Worm (Caenorhabditis elegans) whole organism, L1 larva: Measurements from ENCODE around the gene lgc-15.

Experiments
- ama-1 ChIP-seq: fragments of 150-350 bp; optimal IDR thresholded peaks from 2 replicates; lab custom pipeline; 2014
- blmp-1 ChIP-seq: fragments of 150-350 bp; optimal IDR thresholded peaks from 2 replicates; lab custom pipeline; 2014; ENCODE audit warnings: missing biosample characterization, missing genetic modification characterization
- ceh-63 ChIP-seq: fragments of 200-800 bp; sonication (Bioruptor generic); optimal IDR thresholded peaks from 2 replicates; lab custom pipeline; 2018; ENCODE audit warnings: mild to moderate bottlenecking, missing genetic modification characterization, missing compliant biosample characterization
- ceh-8 ChIP-seq: fragments of 200-800 bp; sonication (Bioruptor generic); optimal IDR thresholded peaks from 2 replicates; lab custom pipeline; 2018; ENCODE audit warnings: mild to moderate bottlenecking, missing genetic modification characterization, moderate library complexity, missing compliant biosample characterization
- ceh-88 ChIP-seq: fragments of 200-800 bp; sonication (Bioruptor generic); IDR thresholded peaks from 2 replicates; pipeline ENCODE4 v1.3.6; 2022; ENCODE audit warnings: missing genetic modification characterization, missing compliant biosample characterization
- ceh-90 ChIP-seq: sonication (generic microtip); optimal IDR thresholded peaks from 2 replicates; lab custom pipeline; 2016; ENCODE audit warnings: missing genetic modification characterization, missing compliant biosample characterization
- efl-1 ChIP-seq, 4 experiments: fragments of 150-350 bp; optimal IDR thresholded peaks in 3 of 4; peaks in 1 of 4; 1 replicate in 1 of 4; 2 replicates in 3 of 4; lab custom pipeline; 2014; ENCODE audit warnings: missing biosample characterization in 2 of 4, missing genetic modification characterization in 2 of 4, missing genetic modification reagents in 2 of 4
- egl-13 ChIP-seq: sonication (generic microtip); optimal IDR thresholded peaks from 2 replicates; lab custom pipeline; 2016; ENCODE audit warnings: missing genotype, missing genetic modification reagents, missing genetic modification characterization, missing compliant biosample characterization
- elt-2 ChIP-seq: sonication (generic microtip); optimal IDR thresholded peaks from 2 replicates; lab custom pipeline; 2016; ENCODE audit warnings: missing genetic modification characterization, mild to moderate bottlenecking, inconsistent platforms, missing compliant biosample characterization, missing genetic modification reagents
- ets-5 ChIP-seq: fragments of 200-800 bp; sonication (Bioruptor generic); IDR thresholded peaks from 2 replicates; pipeline ENCODE4 v1.3.6; 2022; ENCODE audit warnings: missing genetic modification characterization, missing compliant biosample characterization
- fkh-10 ChIP-seq: sonication (generic microtip); optimal IDR thresholded peaks from 2 replicates; lab custom pipeline; 2017; ENCODE audit warnings: missing biosample characterization, missing genetic modification reagents, missing genetic modification characterization
- fkh-4 ChIP-seq: sonication (generic microtip); optimal IDR thresholded peaks from 2 replicates; lab custom pipeline; 2016; ENCODE audit warnings: missing compliant biosample characterization, missing genetic modification characterization, borderline replicate concordance
- fkh-8 ChIP-seq: sonication (generic microtip); optimal IDR thresholded peaks from 2 replicates; lab custom pipeline; 2016; ENCODE audit warnings: mild to moderate bottlenecking, missing genetic modification characterization, missing compliant biosample characterization
- grh-1 ChIP-seq: fragments of 200-800 bp; sonication (Bioruptor generic); IDR thresholded peaks from 2 replicates; pipeline ENCODE4 v1.3.6; 2022; ENCODE audit warnings: missing genetic modification reagents, missing genetic modification characterization, missing compliant biosample characterization
- irx-1 ChIP-seq: sonication (generic microtip); optimal IDR thresholded peaks from 2 replicates; lab custom pipeline; 2016; ENCODE audit warnings: missing genetic modification characterization, missing compliant biosample characterization
- isw-1 ChIP-seq: fragments of 200-800 bp; sonication (Bioruptor generic); IDR thresholded peaks from 2 replicates; pipeline ENCODE4 v1.3.6; 2022; ENCODE audit warnings: missing genetic modification characterization, missing compliant biosample characterization
- jun-1 ChIP-seq: fragments of 150-350 bp; optimal IDR thresholded peaks from 2 replicates; lab custom pipeline; 2014; ENCODE audit warnings: missing biosample characterization, missing genetic modification reagents, missing genetic modification characterization
- lin-14 ChIP-seq: fragments of 200-800 bp; sonication (Bioruptor generic); optimal IDR thresholded peaks from 2 replicates; lab custom pipeline; 2018; ENCODE audit warnings: mild to moderate bottlenecking, missing genetic modification characterization, moderate library complexity, missing compliant biosample characterization
- lin-15B ChIP-seq: fragments of 150-350 bp; sonication (generic microtip); optimal IDR thresholded peaks from 3 replicates; lab custom pipeline; 2014; ENCODE audit warnings: missing biosample characterization, missing genetic modification characterization
- lin-35 ChIP-seq, 2 experiments: fragments of 150-350 bp; optimal IDR thresholded peaks; 2 replicates each; lab custom pipeline; 2014; ENCODE audit warnings: missing biosample characterization in 2 of 2, missing genetic modification characterization in 2 of 2, missing genetic modification reagents in 2 of 2
- lir-3 ChIP-seq: sonication (generic microtip); optimal IDR thresholded peaks from 2 replicates; lab custom pipeline; 2016; ENCODE audit warnings: mild to moderate bottlenecking, missing genetic modification characterization, moderate library complexity, missing compliant biosample characterization; ENCODE audit not compliant: poor library complexity
- mab-9 ChIP-seq: fragments of 200-800 bp; sonication (Bioruptor generic); IDR thresholded peaks from 2 replicates; pipeline ENCODE4 v1.3.6; 2022; ENCODE audit warnings: missing genetic modification reagents, missing genetic modification characterization, missing compliant biosample characterization
- mdl-1 ChIP-seq, 2 experiments: fragments of 150-350 bp; optimal IDR thresholded peaks; 2 replicates each; lab custom pipeline; 2014 to 2017; ENCODE audit warnings: missing biosample characterization in 2 of 2, missing genetic modification characterization in 2 of 2, inconsistent platforms in 1 of 2
- nhr-12 ChIP-seq: sonication (generic microtip); optimal IDR thresholded peaks from 2 replicates; lab custom pipeline; 2017; ENCODE audit warnings: missing biosample characterization, missing genetic modification characterization
- nhr-237 ChIP-seq: fragments of 150-350 bp; optimal IDR thresholded peaks from 2 replicates; lab custom pipeline; 2014; ENCODE audit warnings: missing biosample characterization, missing genetic modification characterization
- nhr-77 ChIP-seq: fragments of 150-350 bp; optimal IDR thresholded peaks from 2 replicates; lab custom pipeline; 2014; ENCODE audit warnings: missing biosample characterization, missing genetic modification characterization
- nhr-85 ChIP-seq: sonication (generic microtip); peaks from one replicate; lab custom pipeline; 2016; ENCODE audit warnings: missing genetic modification characterization, inconsistent platforms, missing compliant biosample characterization
- rnt-1 ChIP-seq: sonication (generic microtip); optimal IDR thresholded peaks from 2 replicates; lab custom pipeline; 2016; ENCODE audit warnings: mild to moderate bottlenecking, missing genetic modification characterization, moderate library complexity, missing compliant biosample characterization
- skn-1 ChIP-seq: fragments of 150-350 bp; optimal IDR thresholded peaks from 2 replicates; lab custom pipeline; 2014; ENCODE audit warnings: missing biosample characterization, missing genetic modification characterization
- snu-23 ChIP-seq: sonication (generic microtip); optimal IDR thresholded peaks from 2 replicates; lab custom pipeline; 2016; ENCODE audit warnings: missing genetic modification characterization, missing compliant biosample characterization
- sox-4 ChIP-seq: sonication (generic microtip); optimal IDR thresholded peaks from 2 replicates; lab custom pipeline; 2016; ENCODE audit warnings: missing genetic modification characterization, missing compliant biosample characterization
- tlp-1 ChIP-seq: fragments of 150-350 bp; optimal IDR thresholded peaks from 2 replicates; lab custom pipeline; 2014; ENCODE audit warnings: missing biosample characterization, missing genetic modification characterization
- unc-62 ChIP-seq: fragments of 150-350 bp; optimal IDR thresholded peaks from 2 replicates; lab custom pipeline; 2014; ENCODE audit warnings: missing biosample characterization, missing genetic modification reagents, missing genetic modification characterization
- unc-86 ChIP-seq: sonication (generic microtip); optimal IDR thresholded peaks from 2 replicates; lab custom pipeline; 2016; ENCODE audit warnings: missing genetic modification characterization, missing compliant biosample characterization
- unc-98 ChIP-seq: fragments of 200-800 bp; sonication (Bioruptor generic); IDR thresholded peaks from 2 replicates; pipeline ENCODE4 v1.3.6; 2022; ENCODE audit warnings: missing genetic modification characterization, missing compliant biosample characterization
- ztf-11 ChIP-seq, 2 experiments: sonication (generic microtip); optimal IDR thresholded peaks; 2 replicates each; lab custom pipeline; 2016 to 2017; ENCODE audit warnings: missing genetic modification characterization in 2 of 2, missing biosample characterization in 1 of 2, missing compliant biosample characterization in 1 of 2

lgc-15 gene

ce11 chrX:12092621-12093020 is 21.5 kb upstream of the lgc-15 start:
- TF ChIP-seq mab-9 (GFP tag; lab: Robert Waterston, UW) (no peak), nhr-77 (no peak), grh-1 (GFP tag; lab: Robert Waterston, UW) (no peak), lin-35 (GFP tag; optimal IDR thresholded peaks at IDR 0.05; lab: Kevin White, UChicago) (no peak), skn-1 (tag; lab: Kevin White, UChicago) (no peak), ztf-11 (tag; optimal IDR thresholded peaks at IDR 0.05; lab: Kevin White, UChicago) (peak in 1 of 2 experiments; percentile 46), unc-86 (no peak), fkh-10 (no peak)

- peak; percentile 22 for TF ChIP-seq nhr-85 (tag; lab: Kevin White, UChicago)
- no peak for TF ChIP-seq lin-35 (GFP tag; optimal IDR thresholded peaks at IDR 0.05; lab: Kevin White, UChicago)
Measured at ce11 chrX:12093043-12093442, 21.1 kb upstream of the lgc-15 start, which contains the start of gene W03G11.4. W03G11.4 (minus strand) TSS chrX:12093143.

ce11 chrX:12093992-12094391 is 20.1 kb upstream of the lgc-15 start:
- TF ChIP-seq lin-14 (GFP tag; lab: Kevin White, UChicago) (no peak), ceh-63 (GFP tag; lab: Kevin White, UChicago) (no peak), elt-2 (tag; lab: Kevin White, UChicago) (no peak), ets-5 (GFP tag; lab: Robert Waterston, UW) (no peak), unc-98 (GFP tag; lab: Robert Waterston, UW) (no peak), ceh-8 (no peak), tlp-1 (tag; lab: Kevin White, UChicago) (no peak), skn-1 (tag; lab: Kevin White, UChicago) (no peak), jun-1 (tag; lab: Kevin White, UChicago) (no peak), egl-13 (no peak), isw-1 (no peak), mdl-1 (tag; optimal IDR thresholded peaks at IDR 0.05; lab: Kevin White, UChicago) (no peak), irx-1 (tag; lab: Kevin White, UChicago) (no peak), lin-15B (tag; lab: Kevin White, UChicago) (no peak), grh-1 (GFP tag; lab: Robert Waterston, UW) (no peak), unc-62 (no peak), ceh-88 (GFP tag; lab: Robert Waterston, UW) (no peak), rnt-1 (tag; lab: Kevin White, UChicago) (no peak)

- no peak for TF ChIP-seq nhr-85 (tag; lab: Kevin White, UChicago)
- TF ChIP-seq snu-23 (GFP tag; lab: Kevin White, UChicago): no peak
- no peak for TF ChIP-seq fkh-8 (tag; lab: Kevin White, UChicago)
- TF ChIP-seq efl-1 (optimal IDR thresholded peaks at IDR 0.05; lab: Kevin White, UChicago): no peak
- peak in 1 of 2 experiments; percentile 58 for TF ChIP-seq efl-1 (GFP tag; optimal IDR thresholded peaks at IDR 0.05 in 1 of 2; lab: Kevin White, UChicago)
- no peak for TF ChIP-seq egl-13
Measured at ce11 chrX:12095200-12095599, 18.9 kb upstream of the lgc-15 start.

- TF ChIP-seq ama-1 (lab: Kevin White, UChicago) (no peak), sox-4 (tag; lab: Kevin White, UChicago) (no peak), nhr-237 (tag; lab: Kevin White, UChicago) (no peak), fkh-4 (tag; lab: Kevin White, UChicago) (no peak), nhr-12 (tag; lab: Kevin White, UChicago) (no peak), lir-3 (tag; lab: Kevin White, UChicago) (no peak), ztf-11 (tag; optimal IDR thresholded peaks at IDR 0.05; lab: Kevin White, UChicago) (no peak), blmp-1 (tag; lab: Kevin White, UChicago) (no peak), ceh-90 (no peak), irx-1 (tag; lab: Kevin White, UChicago) (no peak)
Measured at ce11 chrX:12097995-12098394, 16.1 kb upstream of the lgc-15 start.
